Worm (Caenorhabditis elegans): Measurements from ENCODE around the gene oac-3.

DNA sequence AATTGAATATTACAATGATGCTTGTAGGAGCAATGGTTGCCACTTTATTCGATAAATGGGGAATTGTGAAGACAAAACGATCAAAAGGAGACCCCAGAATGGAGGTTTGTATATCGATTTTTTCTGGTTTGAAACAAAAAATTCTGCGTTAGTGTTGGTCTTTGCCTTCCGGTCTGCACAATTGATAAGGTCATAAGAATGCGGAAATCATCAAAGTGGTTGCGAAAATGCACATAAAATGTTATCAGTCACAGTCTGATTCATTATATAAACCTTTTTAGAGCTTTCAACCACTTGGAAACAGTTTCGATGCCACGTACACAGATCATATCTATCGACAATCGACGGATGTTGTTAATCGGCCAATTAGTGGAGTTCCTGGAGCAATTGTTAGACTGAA, 5.7 kb upstream of the oac-3 start:
- TF ChIP-seq dve-1 (tag; optimal IDR thresholded peaks at IDR 0.05) = no peak
- no peak for TF ChIP-seq ceh-19 (GFP tag; optimal IDR thresholded peaks at IDR 0.05)
- no peak for TF ChIP-seq ahr-1 (tag; optimal IDR thresholded peaks at IDR 0.05)
- no peak for TF ChIP-seq ceh-9 (tag; optimal IDR thresholded peaks at IDR 0.05)
